Fruit fly (Drosophila melanogaster) whole organism, prepupa: Measurements from ENCODE around the gene nmdyn-D6.

Experiments used
- CG16779 ChIP-seq: fragments of 200-800 bp; sonication (Bioruptor generic); optimal IDR thresholded peaks from 3 replicates; lab custom pipeline; 2017; ENCODE audit warnings: missing biosample characterization, mild to moderate bottlenecking, missing genetic modification characterization
- CG3919 ChIP-seq: fragments of 200-800 bp; sonication (Bioruptor generic); optimal IDR thresholded peaks from 3 replicates; lab custom pipeline; 2016; ENCODE audit warnings: missing biosample characterization, missing genetic modification characterization
- CG6808 ChIP-seq: fragments of 200-800 bp; sonication (Bioruptor generic); optimal IDR thresholded peaks from 3 replicates; lab custom pipeline; 2017; ENCODE audit warnings: missing biosample characterization, missing genetic modification characterization, mild to moderate bottlenecking, moderate library complexity, missing genetic modification reagents
- CG7368 ChIP-seq: fragments of 200-800 bp; sonication (Bioruptor generic); optimal IDR thresholded peaks from 3 replicates; lab custom pipeline; 2016; ENCODE audit warnings: missing biosample characterization, missing genetic modification characterization
- CG8319 ChIP-seq: fragments of 200-800 bp; sonication (Bioruptor generic); optimal IDR thresholded peaks from 3 replicates; lab custom pipeline; 2016; ENCODE audit warnings: missing biosample characterization, missing genetic modification characterization
- CG8632 ChIP-seq: fragments of 200-800 bp; sonication (Bioruptor generic); optimal IDR thresholded peaks from 3 replicates; lab custom pipeline; 2016; ENCODE audit warnings: missing biosample characterization, missing genetic modification characterization
- OdsH ChIP-seq: fragments of 200-800 bp; sonication (Bioruptor generic); optimal IDR thresholded peaks from 3 replicates; lab custom pipeline; 2016; ENCODE audit warnings: missing biosample characterization, missing genetic modification characterization
- Sox102F ChIP-seq: fragments of 200-800 bp; sonication (Bioruptor generic); optimal IDR thresholded peaks from 2 replicates; lab custom pipeline; 2016; ENCODE audit warnings: missing biosample characterization, mild to moderate bottlenecking, missing genetic modification characterization
- Sox14 ChIP-seq: fragments of 200-800 bp; sonication (Bioruptor generic); optimal IDR thresholded peaks from 3 replicates; lab custom pipeline; 2016; ENCODE audit warnings: missing biosample characterization, missing genetic modification characterization
- achi ChIP-seq: fragments of 200-800 bp; sonication (Bioruptor generic); optimal IDR thresholded peaks from 3 replicates; lab custom pipeline; 2016; ENCODE audit warnings: missing biosample characterization, missing genetic modification characterization
- dsx ChIP-seq: fragments of 200-800 bp; optimal IDR thresholded peaks from 3 replicates; lab custom pipeline; 2019; ENCODE audit warnings: missing biosample characterization, mild to moderate bottlenecking, missing genetic modification characterization, moderate library complexity; ENCODE audit not compliant: poor library complexity, severe bottlenecking
- eg ChIP-seq: fragments of 200-800 bp; sonication (Bioruptor generic); IDR thresholded peaks from 3 replicates; pipeline ENCODE4 v1.3.6; 2022; ENCODE audit warnings: missing biosample characterization, missing genetic modification characterization
- lz ChIP-seq: fragments of 200-800 bp; sonication (Bioruptor generic); optimal IDR thresholded peaks from 3 replicates; lab custom pipeline; 2016; ENCODE audit warnings: missing biosample characterization, missing genetic modification characterization

DNA sequence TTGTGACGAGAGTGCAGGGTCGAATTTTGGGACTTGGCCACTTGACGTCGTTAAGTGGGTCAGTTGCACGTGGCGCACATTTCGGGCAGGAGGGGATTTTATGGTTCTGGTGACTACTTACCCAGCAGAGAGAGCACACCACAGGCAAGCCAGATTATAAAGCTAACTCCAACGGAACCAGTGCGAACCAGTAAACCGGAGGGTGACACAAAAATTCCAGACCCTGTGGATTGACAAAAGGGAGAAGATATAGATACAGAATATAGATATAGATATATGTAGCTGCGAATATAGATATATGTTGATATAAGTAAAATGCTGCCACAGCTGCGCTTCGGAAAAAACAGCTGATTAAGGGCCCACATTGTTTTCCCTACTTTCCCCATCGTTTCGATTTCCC, 5.0 kb downstream of the nmdyn-D6 start:
- TF ChIP-seq Sox102F (GFP tag; lab: Kevin White, UChicago) (no peak), CG7368 (no peak), dsx (no peak), Sox14 (GFP tag; lab: Kevin White, UChicago) (no peak), CG6808 (GFP tag; lab: Kevin White, UChicago) (no peak), OdsH (GFP tag; lab: Kevin White, UChicago) (no peak), CG8632 (GFP tag; lab: Kevin White, UChicago) (no peak), achi (GFP tag; lab: Kevin White, UChicago) (no peak), lz (GFP tag; lab: Kevin White, UChicago) (no peak), eg (GFP tag; lab: Robert Waterston, UW) (no peak), CG3919 (no peak), CG8319 (GFP tag; lab: Kevin White, UChicago) (no peak), CG16779 (no peak)
